Worm (Caenorhabditis elegans) whole organism, dauer: ENCODE measurements around the gene F32D8.15.

Experiments
- unc-62 ChIP-seq: sonication (generic microtip); optimal IDR thresholded peaks from 2 replicates; lab custom pipeline; 2017; ENCODE audit warnings: missing biosample characterization, missing genetic modification reagents, missing genetic modification characterization

F32D8.15 gene

ce11 chrV:10874938-10875599 lies 28.8 kb upstream of the F32D8.15 start:
- TF ChIP-seq unc-62, result no peak

ce11 chrV:10876512-10876911 lies 27.3 kb upstream of the F32D8.15 start:
- no peak for TF ChIP-seq unc-62

- TF ChIP-seq unc-62, result no peak
Measured at ce11 chrV:10877808-10878600, 25.8 kb upstream of the F32D8.15 start.

- no peak for TF ChIP-seq unc-62
Measured at ce11 chrV:10880138-10880882, 23.5 kb upstream of the F32D8.15 start, which contains the start of gene F32D8.1. TSS of gene F32D8.1 (plus strand) at chrV:10880832.

ce11 chrV:10883478-10883877 lies 20.4 kb upstream of the F32D8.15 start, which contains the start of gene F32D8.2:
TSS of gene F32D8.2 (plus strand) at chrV:10883778.
- TF ChIP-seq unc-62, result no peak

ce11 chrV:10886405-10886887 lies 17.4 kb upstream of the F32D8.15 start, which contains the start of gene F32D8.3:
TSS of gene F32D8.3 (plus strand) at chrV:10886837.
- TF ChIP-seq unc-62, result no peak

ce11 chrV:10887564-10887963 lies 16.3 kb upstream of the F32D8.15 start:
- TF ChIP-seq unc-62, result no peak

- TF ChIP-seq unc-62, result no peak
Measured at ce11 chrV:10888153-10888552, 15.7 kb upstream of the F32D8.15 start.

- no peak for TF ChIP-seq unc-62
Measured at ce11 chrV:10889036-10889435, 14.8 kb upstream of the F32D8.15 start, which contains the start of gene F32D8.11. TSS of gene F32D8.11 (minus strand) at chrV:10889136.

ce11 chrV:10889774-10890173 lies 14.1 kb upstream of the F32D8.15 start:
- no peak for TF ChIP-seq unc-62

ce11 chrV:10890980-10891379 lies 12.9 kb upstream of the F32D8.15 start, which contains the start of gene F32D8.12:
TSS of gene F32D8.12 (minus strand) at chrV:10891027.
- no peak for TF ChIP-seq unc-62

ce11 chrV:10893510-10894128 lies 10.2 kb upstream of the F32D8.15 start, which contains the start of gene F32D8.4:
TSS of gene F32D8.4 (minus strand) at chrV:10893560.
- no peak for TF ChIP-seq unc-62

ce11 chrV:10894601-10895000 lies 9.2 kb upstream of the F32D8.15 start, which contains the start of the genes F32D8.14 and F32D8.5:
TSS of gene F32D8.14 (minus strand) at chrV:10894788.
TSS of gene F32D8.5 (plus strand) at chrV:10894800.
- no peak for TF ChIP-seq unc-62

- TF ChIP-seq unc-62, result no peak
Measured at ce11 chrV:10896295-10896694, 7.6 kb upstream of the F32D8.15 start, which contains the start of gene F32D8.13. TSS of gene F32D8.13 (minus strand) at chrV:10896543.

- no peak for TF ChIP-seq unc-62
Measured at ce11 chrV:10896706-10897105, 7.1 kb upstream of the F32D8.15 start.

- TF ChIP-seq unc-62, result no peak
Measured at ce11 chrV:10897106-10897171, 6.9 kb upstream of the F32D8.15 start, which contains the start of gene sec-61.G. TSS of gene sec-61.G (minus strand) at chrV:10897143.

- TF ChIP-seq unc-62, result no peak
Measured at ce11 chrV:10897172-10897571, 6.7 kb upstream of the F32D8.15 start.
